Worm (Caenorhabditis elegans) whole organism, L4 larva: ENCODE measurements around the gene str-106.

Experiments used
- F26F4.8 ChIP-seq: fragments of 200-800 bp; sonication (Bioruptor generic); conservative IDR thresholded peaks from 2 replicates; pipeline ENCODE4 v1.3.6; 2022; ENCODE audit warnings: missing genetic modification characterization, missing compliant biosample characterization
- F37D6.2 ChIP-seq: sonication (generic microtip); optimal IDR thresholded peaks from 2 replicates; lab custom pipeline; 2016; ENCODE audit warnings: mild to moderate bottlenecking, missing genetic modification characterization, missing compliant biosample characterization
- R02D3.7 ChIP-seq: fragments of 150-350 bp; sonication (generic microtip); optimal IDR thresholded peaks from 3 replicates; lab custom pipeline; 2014; ENCODE audit warnings: missing biosample characterization, missing genetic modification characterization
- T26A8.4 ChIP-seq: fragments of 200-800 bp; sonication (Bioruptor generic); IDR thresholded peaks from 2 replicates; pipeline ENCODE4 v1.3.6; 2022; ENCODE audit warnings: missing genetic modification characterization, missing compliant biosample characterization
- Y105C5A.15 ChIP-seq: fragments of 200-800 bp; sonication (Bioruptor generic); IDR thresholded peaks from 2 replicates; pipeline ENCODE4 v1.3.6; 2022; ENCODE audit warnings: missing genetic modification characterization, missing compliant biosample characterization
- Y48G9A.11 ChIP-seq: fragments of 200-800 bp; sonication (Bioruptor generic); IDR thresholded peaks from 2 replicates; pipeline ENCODE4 v1.3.6; 2022; ENCODE audit warnings: missing genetic modification reagents, missing genetic modification characterization, missing compliant biosample characterization
- Y75B8A.6 ChIP-seq: fragments of 200-800 bp; sonication (Bioruptor generic); IDR thresholded peaks from 2 replicates; pipeline ENCODE4 v1.3.6; 2022; ENCODE audit warnings: missing genetic modification reagents, missing genetic modification characterization, missing compliant biosample characterization
- ZK546.5 ChIP-seq, 2 experiments: sonication (generic microtip); optimal IDR thresholded peaks; 2 replicates each; lab custom pipeline; 2017; ENCODE audit warnings: missing biosample characterization in 2 of 2, missing genetic modification characterization in 2 of 2
- aha-1 ChIP-seq: fragments of 150-350 bp; peaks from one replicate; lab custom pipeline; 2014; ENCODE audit warnings: missing biosample characterization, missing genetic modification characterization
- ama-1 ChIP-seq: fragments of 150-350 bp; optimal IDR thresholded peaks from 2 replicates; lab custom pipeline; 2014; ENCODE audit warnings: inconsistent platforms, mixed read lengths
- attf-4 ChIP-seq: sonication (generic microtip); optimal IDR thresholded peaks from 3 replicates; lab custom pipeline; 2017; ENCODE audit warnings: missing biosample characterization, missing genetic modification characterization
- ceh-20 ChIP-seq: fragments of 200-800 bp; sonication (Bioruptor generic); IDR thresholded peaks from 2 replicates; pipeline ENCODE4 v1.3.6; 2022; ENCODE audit warnings: missing genetic modification reagents, missing genetic modification characterization, missing compliant biosample characterization
- ces-1 ChIP-seq: fragments of 150-350 bp; sonication (generic microtip); optimal IDR thresholded peaks from 4 replicates; lab custom pipeline; 2014; ENCODE audit warnings: missing biosample characterization, missing genetic modification reagents, missing genetic modification characterization
- ctbp-1 ChIP-seq: fragments of 200-800 bp; sonication (Bioruptor generic); IDR thresholded peaks from 2 replicates; pipeline ENCODE4 v1.3.6; 2022; ENCODE audit warnings: missing genetic modification reagents, missing genetic modification characterization, missing compliant biosample characterization
- daf-16 ChIP-seq, 3 experiments: sonication (generic microtip); optimal IDR thresholded peaks; 2 replicates each; lab custom pipeline; 2016 to 2017; ENCODE audit warnings: missing genetic modification characterization in 3 of 3, missing genetic modification reagents in 3 of 3, mild to moderate bottlenecking in 2 of 3, missing compliant biosample characterization in 2 of 3, missing biosample characterization in 1 of 3, moderate library complexity in 1 of 3
- gei-8 ChIP-seq: fragments of 200-800 bp; sonication (Bioruptor generic); optimal IDR thresholded peaks from 2 replicates; lab custom pipeline; 2018; ENCODE audit warnings: mild to moderate bottlenecking, missing genetic modification characterization, missing compliant biosample characterization
- hif-1 ChIP-seq, 2 experiments: sonication (generic microtip); optimal IDR thresholded peaks; 2 replicates each; lab custom pipeline; 2016 to 2017; ENCODE audit warnings: missing compliant biosample characterization in 2 of 2, missing genetic modification characterization in 2 of 2, missing genetic modification reagents in 2 of 2, missing genotype in 2 of 2, mild to moderate bottlenecking in 1 of 2
- madf-5 ChIP-seq, 2 experiments: fragments of 200-800 bp; sonication (Bioruptor generic); IDR thresholded peaks; 2 replicates each; pipeline ENCODE4 v1.3.6; 2022; ENCODE audit warnings: missing compliant biosample characterization in 2 of 2, missing genetic modification characterization in 2 of 2
- mep-1 ChIP-seq: fragments of 150-350 bp; sonication (generic microtip); optimal IDR thresholded peaks from 3 replicates; lab custom pipeline; 2014; ENCODE audit warnings: missing biosample characterization, missing genetic modification characterization
- nhr-77 ChIP-seq: fragments of 150-350 bp; optimal IDR thresholded peaks from 2 replicates; lab custom pipeline; 2014; ENCODE audit warnings: missing biosample characterization, missing genetic modification characterization
- rbr-2 ChIP-seq: sonication (generic microtip); optimal IDR thresholded peaks from 2 replicates; lab custom pipeline; 2016; ENCODE audit warnings: missing genotype, missing genetic modification characterization, missing compliant biosample characterization
- saeg-2 ChIP-seq: fragments of 200-800 bp; sonication (Bioruptor generic); IDR thresholded peaks from 2 replicates; pipeline ENCODE4 v1.3.6; 2022; ENCODE audit warnings: missing genetic modification reagents, missing genetic modification characterization, missing compliant biosample characterization
- snpc-1.2 ChIP-seq: fragments of 200-800 bp; sonication (Bioruptor generic); IDR thresholded peaks from 2 replicates; pipeline ENCODE4 v1.3.6; 2022; ENCODE audit warnings: missing genetic modification reagents, missing genetic modification characterization, missing compliant biosample characterization
- snpc-4 ChIP-seq: fragments of 150-350 bp; optimal IDR thresholded peaks from 2 replicates; lab custom pipeline; 2014; ENCODE audit warnings: missing biosample characterization, missing genetic modification characterization
- unc-39 ChIP-seq: sonication (generic microtip); optimal IDR thresholded peaks from 2 replicates; lab custom pipeline; 2017; ENCODE audit warnings: missing biosample characterization, missing genetic modification characterization
- unc-62 ChIP-seq, 3 experiments: fragments of 150-350 bp in 1 of 3; sonication (generic microtip); optimal IDR thresholded peaks in 2 of 3; peaks in 1 of 3; 1 replicate in 1 of 3; 2 replicates in 2 of 3; lab custom pipeline; 2014 to 2017; ENCODE audit warnings: missing biosample characterization in 3 of 3, missing genetic modification characterization in 3 of 3, missing genetic modification reagents in 3 of 3, missing genotype in 1 of 3
- zfp-3 ChIP-seq: fragments of 200-800 bp; sonication (Bioruptor generic); conservative IDR thresholded peaks from 2 replicates; pipeline ENCODE4 v1.3.6; 2022; ENCODE audit warnings: missing genetic modification reagents, missing genetic modification characterization, missing compliant biosample characterization

Gene str-106

ce11 chrV:16160087-16160486 lies 20.4 kb upstream of the str-106 start (continued):
- no peak for TF ChIP-seq hif-1 (tag; optimal IDR thresholded peaks at IDR 0.05; lab: Kevin White, UChicago)
- no peak for TF ChIP-seq rbr-2

- TF ChIP-seq attf-4 (no peak), ZK546.5 (tag; optimal IDR thresholded peaks at IDR 0.05; lab: Kevin White, UChicago) (no peak), saeg-2 (no peak), F26F4.8 (no peak), unc-39 (tag; lab: Kevin White, UChicago) (no peak), mep-1 (tag; lab: Kevin White, UChicago) (no peak), ceh-20 (GFP tag; lab: Robert Waterston, UW) (no peak), snpc-1.2 (GFP tag; lab: Robert Waterston, UW) (no peak), F37D6.2 (tag; lab: Kevin White, UChicago) (no peak), gei-8 (GFP tag; lab: Kevin White, UChicago) (no peak), zfp-3 (no peak), daf-16 (GFP tag; optimal IDR thresholded peaks at IDR 0.05; lab: Kevin White, UChicago) (no peak), daf-16 (tag; optimal IDR thresholded peaks at IDR 0.05; lab: Kevin White, UChicago) (no peak), madf-5 (GFP tag; IDR thresholded peaks at IDR 0.05; lab: Robert Waterston, UW) (no peak), R02D3.7 (tag; lab: Kevin White, UChicago) (no peak)
- TF ChIP-seq, all 104 proteins: peak for 0
Measured at ce11 chrV:16162124-16162735, 18.2 kb upstream of the str-106 start, which contains the start of the genes str-109 and F10A3.11. str-109 (minus strand) TSS chrV:16162224. F10A3.11 (plus strand) TSS chrV:16162685.

ce11 chrV:16163719-16164118 lies 16.7 kb upstream of the str-106 start, which contains the start of gene F10A3.12:
F10A3.12 (plus strand) TSS chrV:16164019.
- TF ChIP-seq ctbp-1 (GFP tag; lab: Robert Waterston, UW): no peak
- no peak for TF ChIP-seq Y75B8A.6 (GFP tag; lab: Robert Waterston, UW)

ce11 chrV:16165936-16166335 lies 14.5 kb upstream of the str-106 start, which contains the start of gene str-108:
str-108 (plus strand) TSS chrV:16166236.
- TF ChIP-seq R02D3.7 (tag; lab: Kevin White, UChicago) (no peak), F37D6.2 (tag; lab: Kevin White, UChicago) (no peak), hif-1 (tag; optimal IDR thresholded peaks at IDR 0.05; lab: Kevin White, UChicago) (no peak), aha-1 (tag; lab: Kevin White, UChicago) (no peak), gei-8 (GFP tag; lab: Kevin White, UChicago) (no peak), ces-1 (GFP tag; lab: Kevin White, UChicago) (no peak)
- TF ChIP-seq, all 104 proteins: peak for 0

ce11 chrV:16169026-16169425 lies 11.4 kb upstream of the str-106 start, which contains the start of gene str-111:
str-111 (minus strand) TSS chrV:16169126.
- no peak for TF ChIP-seq ama-1 (lab: Kevin White, UChicago)
- TF ChIP-seq Y48G9A.11 (GFP tag; lab: Robert Waterston, UW): no peak
- no peak for TF ChIP-seq T26A8.4
- no peak for TF ChIP-seq snpc-4 (tag; lab: Kevin White, UChicago)
- no peak for TF ChIP-seq Y105C5A.15
- TF ChIP-seq, all 104 proteins: peak for 0

ce11 chrV:16171721-16172120 lies 8.7 kb upstream of the str-106 start, which contains the start of gene K05D4.9:
K05D4.9 (minus strand) TSS chrV:16171821.
- TF ChIP-seq nhr-77 (tag; lab: Kevin White, UChicago) (no peak), unc-62 (GFP tag; optimal IDR thresholded peaks at IDR 0.05 in 1 of 2; lab: Kevin White, UChicago) (peak in 1 of 2 experiments; percentile 41), unc-62 (tag; optimal IDR thresholded peaks at IDR 0.05; lab: Kevin White, UChicago) (no peak)

- no peak for TF ChIP-seq R02D3.7 (tag; lab: Kevin White, UChicago)
- TF ChIP-seq, all 104 proteins: peak for 0
Measured at ce11 chrV:16174109-16174508, 6.3 kb upstream of the str-106 start.
